Fruit fly (Drosophila melanogaster): ENCODE data around the gene MFS10.
A peak's percentile ranks its signal among the peaks of the same experiment; 100 is the strongest.

DNA sequence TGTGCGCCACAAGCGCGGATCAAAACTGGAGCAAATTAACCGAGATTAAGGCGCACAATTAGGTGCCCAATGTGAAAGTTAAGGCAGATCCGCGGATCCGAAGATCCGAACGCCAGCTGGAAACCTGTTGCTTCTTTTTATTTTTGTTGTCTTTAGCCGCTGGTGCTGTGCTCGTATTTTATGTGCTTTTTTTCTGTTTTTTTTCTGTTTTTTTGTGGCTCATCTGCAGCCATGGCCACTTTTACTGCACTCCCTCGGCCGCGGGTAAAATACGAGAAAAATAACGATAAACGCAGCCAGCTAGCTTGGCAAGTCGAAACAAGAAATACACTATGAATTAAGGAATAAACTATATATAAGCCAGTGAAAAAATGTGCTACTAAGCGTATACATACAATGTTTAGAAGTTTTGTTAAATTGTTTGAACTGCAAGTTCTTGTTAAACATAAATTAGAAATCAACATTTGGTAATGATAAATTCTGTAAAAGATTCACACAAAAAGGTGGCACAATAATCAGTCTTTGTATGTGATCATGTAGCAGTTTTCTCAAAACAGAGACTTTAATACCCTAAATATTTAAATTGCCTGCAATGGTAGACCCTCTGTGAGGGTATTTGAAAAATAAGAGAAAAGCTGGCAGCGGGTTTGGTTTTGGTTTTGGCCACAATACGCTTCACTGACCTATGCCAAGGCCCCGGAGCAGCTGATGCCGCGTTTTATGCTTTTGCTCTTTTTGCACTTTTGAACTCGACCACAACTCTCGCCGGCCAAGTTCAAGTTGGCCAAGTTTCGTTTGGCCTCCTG, 12.2 kb upstream of the MFS10 start:
- TF ChIP-seq Sry-β (GFP tag; optimal IDR thresholded peaks at IDR 0.05): no peak
- TF ChIP-seq CG2116 (GFP tag; optimal IDR thresholded peaks at IDR 0.05): no peak
- TF ChIP-seq jumu (GFP tag; optimal IDR thresholded peaks at IDR 0.05): no peak
- TF ChIP-seq CG6175 (GFP tag; IDR thresholded peaks at IDR 0.05): no peak
- peak; percentile 10 for TF ChIP-seq CG2678 (tag; optimal IDR thresholded peaks at IDR 0.05)
- TF ChIP-seq CG11504 (tag; optimal IDR thresholded peaks at IDR 0.05): peak; percentile 49
- TF ChIP-seq CG6854 (GFP tag; optimal IDR thresholded peaks at IDR 0.05): no peak
- no peak for TF ChIP-seq CG8478 (optimal IDR thresholded peaks at IDR 0.05)

Data from whole organism, embryonic.